Worm (Caenorhabditis elegans): ENCODE results near the gene Y73C8B.1.

- no peak for TF ChIP-seq nhr-11 (tag; optimal IDR thresholded peaks at IDR 0.05)
- no peak for TF ChIP-seq mec-3 (tag; optimal IDR thresholded peaks at IDR 0.05; ENCODE audit: borderline replicate concordance)
- no peak for TF ChIP-seq gmeb-2 (tag; optimal IDR thresholded peaks at IDR 0.05)
- no peak for TF ChIP-seq dmd-4 (tag; optimal IDR thresholded peaks at IDR 0.05; ENCODE audit: borderline replicate concordance)
- TF ChIP-seq syd-9 (tag; optimal IDR thresholded peaks at IDR 0.05), result no peak
- no peak for TF ChIP-seq ztf-16 (tag; optimal IDR thresholded peaks at IDR 0.05)
- TF ChIP-seq ama-1 (optimal IDR thresholded peaks at IDR 0.05), result no peak
- no peak for TF ChIP-seq rnt-1 (tag; optimal IDR thresholded peaks at IDR 0.05)
- TF ChIP-seq Y22D7AL.16 (tag; optimal IDR thresholded peaks at IDR 0.05), result no peak
- TF ChIP-seq K02D7.2 (tag; optimal IDR thresholded peaks at IDR 0.05), result no peak
- TF ChIP-seq zip-5 (tag; optimal IDR thresholded peaks at IDR 0.05), result no peak
- TF ChIP-seq C38D4.7 (GFP tag; optimal IDR thresholded peaks at IDR 0.05), result no peak
- TF ChIP-seq nfya-1 (tag; optimal IDR thresholded peaks at IDR 0.05), result no peak
Observed at ce11 chrV:3146932-3147331, 49.8 kb downstream of the Y73C8B.1 start, which contains the start of gene srab-11.

Measured in whole organism, late embryonic.